Worm (Caenorhabditis elegans): ENCODE measurements around the gene nhr-71.

Gene nhr-71

ce11 chrX:13729724-13730123 lies 17.4 kb upstream of the nhr-71 start (continued):
- TF ChIP-seq ceh-32 (tag; optimal IDR thresholded peaks at IDR 0.05; ENCODE audit: poor library complexity), result no peak
- no peak for TF ChIP-seq ZK337.2 (GFP tag; IDR thresholded peaks at IDR 0.05)
- peak; percentile 24 for TF ChIP-seq aha-1 (tag)
- TF ChIP-seq ztf-11 (tag; optimal IDR thresholded peaks at IDR 0.05), result no peak
- TF ChIP-seq attf-4 (tag; optimal IDR thresholded peaks at IDR 0.05), result no peak
- TF ChIP-seq Y48G9A.11 (GFP tag; IDR thresholded peaks at IDR 0.05), result peak; percentile 16; the same call in 1 of the 2 replicates
- TF ChIP-seq madf-5 (GFP tag; IDR thresholded peaks at IDR 0.05), result 0 out of 4 replicates have a peak, but pooled peaks of 1 of the 2 experiments have one; percentile 52
- TF ChIP-seq pha-4 (GFP tag; IDR thresholded peaks at IDR 0.05), result peak; percentile 79; the same call in 1 of the 2 replicates
- no peak for TF ChIP-seq pha-4 (tag; optimal IDR thresholded peaks at IDR 0.05)
- no peak for TF ChIP-seq jun-1 (tag; optimal IDR thresholded peaks at IDR 0.05)

DNA sequence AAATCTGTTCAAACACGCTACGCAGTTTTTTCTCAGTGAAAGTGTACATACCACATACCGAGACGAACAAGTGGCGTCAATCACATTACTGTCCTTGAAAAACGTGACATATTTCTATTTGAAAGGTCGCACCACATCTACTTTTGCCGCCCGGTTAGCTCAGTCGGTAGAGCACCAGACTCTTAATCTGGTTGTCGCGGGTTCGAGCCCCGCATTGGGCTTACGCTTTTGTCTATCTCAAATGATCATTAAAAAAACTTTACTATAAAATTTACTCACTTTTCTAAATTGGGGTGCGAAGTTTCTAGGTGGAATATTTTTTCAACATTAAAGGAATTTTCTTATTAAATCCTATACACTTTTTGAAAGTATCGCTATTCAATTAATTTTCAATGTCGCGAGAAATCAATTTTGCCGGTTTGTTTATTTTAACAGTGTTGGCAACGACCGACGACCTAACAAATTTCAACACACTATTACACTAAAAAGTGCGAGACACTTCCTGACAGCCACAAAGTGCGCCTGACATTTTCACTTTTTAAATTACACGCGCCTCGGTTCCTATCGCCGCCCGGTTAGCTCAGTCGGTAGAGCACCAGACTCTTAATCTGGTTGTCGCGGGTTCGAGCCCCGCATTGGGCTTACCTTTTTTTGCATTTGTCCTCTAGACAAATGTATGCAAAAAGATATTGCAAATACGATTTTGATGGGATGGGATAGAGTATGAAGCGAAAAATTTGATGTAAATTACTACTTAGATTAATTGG lies 16.7 kb upstream of the nhr-71 start:
- TF ChIP-seq snpc-4 (tag; optimal IDR thresholded peaks at IDR 0.05), result no peak
- 0 out of 2 replicates have a peak, but pooled peaks have one; percentile 26 for TF ChIP-seq dmd-9 (GFP tag; IDR thresholded peaks at IDR 0.05)
- TF ChIP-seq Y105C5A.15 (GFP tag; IDR thresholded peaks at IDR 0.05), result peak; percentile 95
- peak; percentile 93 for TF ChIP-seq aha-1 (tag)
- peak; percentile 88 for TF ChIP-seq vab-7 (GFP tag; IDR thresholded peaks at IDR 0.05)
- TF ChIP-seq nhr-10 (tag; optimal IDR thresholded peaks at IDR 0.05), result no peak
- peak; percentile 51; the same call in 1 of the 2 replicates for TF ChIP-seq mxl-2 (GFP tag; conservative IDR thresholded peaks at IDR 0.05)
- no peak for TF ChIP-seq sdz-12 (GFP tag; optimal IDR thresholded peaks at IDR 0.05)
- TF ChIP-seq lin-38 (GFP tag; IDR thresholded peaks at IDR 0.05), result peak; percentile 74
- TF ChIP-seq dve-1 (tag; optimal IDR thresholded peaks at IDR 0.05; ENCODE audit: insufficient read depth), result no peak
- TF ChIP-seq lin-1 (GFP tag; IDR thresholded peaks at IDR 0.05), result 0 out of 2 replicates have a peak, but pooled peaks have one; percentile 46
- TF ChIP-seq nhr-42 (GFP tag; IDR thresholded peaks at IDR 0.05), result peak; percentile 55; the same call in 1 of the 2 replicates
- TF ChIP-seq hlh-30 (tag; optimal IDR thresholded peaks at IDR 0.05; ENCODE audit: insufficient read depth), result peak; percentile 42
- TF ChIP-seq F44E2.7 (GFP tag; IDR thresholded peaks at IDR 0.05), result peak; percentile 89
- peak in 1 of 2 experiments; percentile 44 for TF ChIP-seq hif-1 (tag; optimal IDR thresholded peaks at IDR 0.05)
- 0 out of 2 replicates have a peak, but pooled peaks have one; percentile 61 for TF ChIP-seq D1046.2 (GFP tag; IDR thresholded peaks at IDR 0.05)
- TF ChIP-seq dmd-8 (GFP tag; IDR thresholded peaks at IDR 0.05), result peak; percentile 93
- peak; percentile 30 to 82 for TF ChIP-seq daf-16 (GFP tag; optimal IDR thresholded peaks at IDR 0.05)
- TF ChIP-seq daf-16 (tag; optimal IDR thresholded peaks at IDR 0.05), result peak; percentile 36
- TF ChIP-seq ceh-20 (GFP tag; IDR thresholded peaks at IDR 0.05), result peak; percentile 31; the same call in 1 of the 2 replicates
- TF ChIP-seq egl-43 (GFP tag; IDR thresholded peaks at IDR 0.05), result peak; percentile 86
- peak; percentile 81 for TF ChIP-seq arid-1 (GFP tag; conservative IDR thresholded peaks at IDR 0.05)
- TF ChIP-seq nhr-102 (tag; optimal IDR thresholded peaks at IDR 0.05), result peak; percentile 42
- no peak for TF ChIP-seq nhr-111 (GFP tag; optimal IDR thresholded peaks at IDR 0.05)
- peak; percentile 38 for TF ChIP-seq spr-1 (tag; optimal IDR thresholded peaks at IDR 0.05)
- peak; percentile 5 for TF ChIP-seq nhr-28 (tag; optimal IDR thresholded peaks at IDR 0.05)
- TF ChIP-seq zip-11 (GFP tag; IDR thresholded peaks at IDR 0.05), result peak; percentile 13; the same call in 1 of the 2 replicates
- peak; percentile 59 for TF ChIP-seq gei-8 (GFP tag; optimal IDR thresholded peaks at IDR 0.05)
- peak; percentile 24; the same call in 1 of the 2 replicates for TF ChIP-seq zfp-3 (GFP tag; conservative IDR thresholded peaks at IDR 0.05)
- TF ChIP-seq F49E8.2 (tag; optimal IDR thresholded peaks at IDR 0.05; ENCODE audit: borderline replicate concordance), result peak; percentile 3
- TF ChIP-seq ceh-62 (tag; optimal IDR thresholded peaks at IDR 0.05), result no peak
- TF ChIP-seq aly-2 (tag; optimal IDR thresholded peaks at IDR 0.05), result no peak
- TF ChIP-seq mes-2 (tag; optimal IDR thresholded peaks at IDR 0.05; ENCODE audit: poor library complexity, severe bottlenecking), result peak; percentile 73
- TF ChIP-seq fkh-10 (GFP tag; optimal IDR thresholded peaks at IDR 0.05), result no peak
- TF ChIP-seq madf-9 (GFP tag; conservative IDR thresholded peaks at IDR 0.05), result peak; percentile 84
- TF ChIP-seq mdt-29 (GFP tag; IDR thresholded peaks at IDR 0.05), result peak; percentile 55; the same call in 1 of the 2 replicates
- TF ChIP-seq pqm-1 (tag; optimal IDR thresholded peaks at IDR 0.05), result no peak
- TF ChIP-seq ZK337.2 (GFP tag; IDR thresholded peaks at IDR 0.05), result 0 out of 2 replicates have a peak, but pooled peaks have one; percentile 31
- TF ChIP-seq Y48G9A.11 (GFP tag; IDR thresholded peaks at IDR 0.05), result peak; percentile 54
- peak; percentile 57; the same call in 1 of the 2 replicates for TF ChIP-seq pha-4 (GFP tag; IDR thresholded peaks at IDR 0.05)
- TF ChIP-seq pha-4 (tag; optimal IDR thresholded peaks at IDR 0.05), result no peak

All from whole organism, L4 larva.